Fruit fly (Drosophila melanogaster) whole organism, embryonic: Measurements from ENCODE around the gene CG11668.

Source experiments
- CG10274 ChIP-seq: fragments of 200-800 bp; sonication (Bioruptor generic); optimal IDR thresholded peaks from 3 replicates; lab custom pipeline; 2017; ENCODE audit warnings: missing biosample characterization, mild to moderate bottlenecking, missing genetic modification characterization
- CG11504 ChIP-seq: fragments of 200-800 bp; sonication (Bioruptor generic); optimal IDR thresholded peaks from 3 replicates; lab custom pipeline; 2019; ENCODE audit warnings: missing biosample characterization, mild to moderate bottlenecking, missing genetic modification characterization, moderate library complexity
- CG12104 ChIP-seq: fragments of 200-800 bp; sonication (Bioruptor generic); optimal IDR thresholded peaks from 3 replicates; lab custom pipeline; 2016; ENCODE audit warnings: missing biosample characterization, missing genetic modification characterization
- CG13287 ChIP-seq: fragments of 200-800 bp; sonication (Bioruptor generic); IDR thresholded peaks from 2 replicates; pipeline ENCODE4 v1.3.6; 2022; ENCODE audit warnings: missing biosample characterization, missing genetic modification characterization; ENCODE audit not compliant: partially characterized antibody
- CG13624 ChIP-seq: fragments of 200-800 bp; sonication (Bioruptor generic); optimal IDR thresholded peaks from 2 replicates; lab custom pipeline; 2016; ENCODE audit warnings: missing biosample characterization, missing genetic modification characterization
- CG16815 ChIP-seq: fragments of 200-800 bp; sonication (Bioruptor generic); optimal IDR thresholded peaks from 3 replicates; lab custom pipeline; 2017; ENCODE audit warnings: missing biosample characterization, mild to moderate bottlenecking, missing genetic modification characterization
- CG17361 ChIP-seq: fragments of 200-800 bp; sonication (Bioruptor generic); IDR thresholded peaks from 3 replicates; pipeline ENCODE4 v1.3.6; 2022; ENCODE audit warnings: missing biosample characterization, missing genetic modification characterization
- CG17802 ChIP-seq: fragments of 200-800 bp; sonication (Bioruptor generic); optimal IDR thresholded peaks from 2 replicates; lab custom pipeline; 2018; ENCODE audit warnings: missing biosample characterization, mild to moderate bottlenecking, missing genetic modification characterization, moderate library complexity
- CG18476 ChIP-seq: fragments of 200-800 bp; sonication (Bioruptor generic); optimal IDR thresholded peaks from 2 replicates; lab custom pipeline; 2016; ENCODE audit warnings: missing biosample characterization, mild to moderate bottlenecking, missing genetic modification characterization
- CG18764 ChIP-seq: fragments of 200-800 bp; sonication (Bioruptor generic); optimal IDR thresholded peaks from 3 replicates; lab custom pipeline; 2016; ENCODE audit warnings: missing biosample characterization, missing genetic modification characterization
- CG2120 ChIP-seq: fragments of 200-800 bp; sonication (Bioruptor generic); optimal IDR thresholded peaks from 3 replicates; lab custom pipeline; 2016; ENCODE audit warnings: missing biosample characterization, missing genetic modification characterization
- CG30403 ChIP-seq: fragments of 200-800 bp; sonication (Bioruptor generic); optimal IDR thresholded peaks from 3 replicates; lab custom pipeline; 2016; ENCODE audit warnings: missing biosample characterization, missing genetic modification characterization
- CG32532 ChIP-seq: fragments of 200-800 bp; sonication (Bioruptor generic); IDR thresholded peaks from 2 replicates; pipeline ENCODE4 v1.3.6; 2022; ENCODE audit warnings: missing biosample characterization, missing genetic modification characterization
- CG32772 ChIP-seq: fragments of 200-800 bp; sonication (Bioruptor generic); IDR thresholded peaks from 2 replicates; pipeline ENCODE4 v1.3.6; 2022; ENCODE audit warnings: missing biosample characterization, missing genetic modification characterization
- CG34224 ChIP-seq: fragments of 200-800 bp; sonication (Bioruptor generic); IDR thresholded peaks from 3 replicates; pipeline ENCODE4 v1.3.6; 2022; ENCODE audit warnings: missing biosample characterization, missing genetic modification characterization; ENCODE audit not compliant: partially characterized antibody
- CG4424 ChIP-seq: fragments of 200-800 bp; sonication (Bioruptor generic); optimal IDR thresholded peaks from 3 replicates; lab custom pipeline; 2016; ENCODE audit warnings: missing biosample characterization, missing genetic modification characterization
- CG6254 ChIP-seq: fragments of 200-800 bp; sonication (Bioruptor generic); optimal IDR thresholded peaks from 3 replicates; lab custom pipeline; 2017; ENCODE audit warnings: mild to moderate bottlenecking, missing biosample characterization, missing genetic modification reagents, missing genetic modification characterization
- CG7372 ChIP-seq: fragments of 200-800 bp; sonication (Bioruptor generic); IDR thresholded peaks from 2 replicates; pipeline ENCODE4 v1.3.6; 2022; ENCODE audit warnings: missing biosample characterization, missing genetic modification characterization
- CG8290 ChIP-seq, 3 experiments: fragments of 200-800 bp; sonication (Bioruptor generic); optimal IDR thresholded peaks; 2 replicates each; lab custom pipeline; 2016 to 2019; ENCODE audit warnings: missing biosample characterization in 3 of 3, missing genetic modification characterization in 3 of 3, mild to moderate bottlenecking in 2 of 3, moderate library complexity in 1 of 3
- CG8359 ChIP-seq: fragments of 200-800 bp; sonication (Bioruptor generic); optimal IDR thresholded peaks from 2 replicates; lab custom pipeline; 2017; ENCODE audit warnings: missing biosample characterization, mild to moderate bottlenecking, missing genetic modification characterization, borderline replicate concordance
- D ChIP-seq, 2 experiments: fragments of 200-800 bp in 1 of 2; fragments of >200 bp in 1 of 2; sonication (Bioruptor generic) in 1 of 2; optimal IDR thresholded peaks; 2 replicates in 1 of 2; 3 replicates in 1 of 2; lab custom pipeline; 2017; ENCODE audit warnings: mild to moderate bottlenecking in 1 of 2, missing biosample characterization in 1 of 2, missing genetic modification characterization in 1 of 2, missing genetic modification reagents in 1 of 2
- GATAe ChIP-seq: fragments of 200-800 bp; sonication (Bioruptor generic); conservative IDR thresholded peaks from 2 replicates; pipeline ENCODE4 v1.3.6; 2022; ENCODE audit warnings: missing biosample characterization, missing genetic modification characterization
- H15 ChIP-seq: fragments of 200-800 bp; sonication (Bioruptor generic); IDR thresholded peaks from 3 replicates; pipeline ENCODE4 v1.3.6; 2022; ENCODE audit warnings: missing biosample characterization, missing genetic modification characterization
- H2.0 ChIP-seq: fragments of 200-800 bp; sonication (Bioruptor generic); IDR thresholded peaks from 2 replicates; pipeline ENCODE4 v1.3.6; 2022; ENCODE audit warnings: missing biosample characterization, missing genetic modification characterization
- HHEX ChIP-seq: fragments of 200-800 bp; sonication (Bioruptor generic); optimal IDR thresholded peaks from 3 replicates; lab custom pipeline; 2017; ENCODE audit warnings: missing biosample characterization, mild to moderate bottlenecking, missing genetic modification characterization, missing genetic modification reagents
- HmgD ChIP-seq: fragments of 200-800 bp; sonication (Bioruptor generic); optimal IDR thresholded peaks from 3 replicates; lab custom pipeline; 2016; ENCODE audit warnings: missing biosample characterization, missing genetic modification characterization
- NC2β ChIP-seq: fragments of 200-800 bp; sonication (Bioruptor generic); optimal IDR thresholded peaks from 2 replicates; lab custom pipeline; 2016; ENCODE audit warnings: missing biosample characterization, missing genetic modification characterization
- Sry-β ChIP-seq: fragments of 200-800 bp; sonication (Bioruptor generic); optimal IDR thresholded peaks from 2 replicates; lab custom pipeline; 2018; ENCODE audit warnings: missing biosample characterization, mild to moderate bottlenecking, missing genetic modification characterization, moderate library complexity
- Ssrp ChIP-seq: fragments of 200-800 bp; sonication (Bioruptor generic); optimal IDR thresholded peaks from 2 replicates; lab custom pipeline; 2018; ENCODE audit warnings: missing biosample characterization, mild to moderate bottlenecking, missing genetic modification characterization, moderate library complexity
- Xbp1 ChIP-seq: fragments of 200-800 bp; sonication (Bioruptor generic); optimal IDR thresholded peaks from 3 replicates; lab custom pipeline; 2016; ENCODE audit warnings: missing biosample characterization, mild to moderate bottlenecking, missing genetic modification characterization
- bbx ChIP-seq: fragments of 200-800 bp; sonication (Bioruptor generic); IDR thresholded peaks from 2 replicates; pipeline ENCODE4 v1.3.6; 2022; ENCODE audit warnings: missing biosample characterization, missing genetic modification characterization; ENCODE audit not compliant: partially characterized antibody
- chif ChIP-seq, 2 experiments: fragments of 200-800 bp; sonication (Bioruptor generic); optimal IDR thresholded peaks; 3 replicates each; lab custom pipeline; 2016; ENCODE audit warnings: missing biosample characterization in 2 of 2, missing genetic modification characterization in 2 of 2
- chinmo ChIP-seq: fragments of 200-800 bp; sonication (Bioruptor generic); IDR thresholded peaks from 4 replicates; pipeline ENCODE4 v1.3.6; 2022; ENCODE audit warnings: missing biosample characterization, missing genetic modification characterization; ENCODE audit not compliant: partially characterized antibody
- dan ChIP-seq: fragments of 200-800 bp; sonication (Bioruptor generic); IDR thresholded peaks from 2 replicates; pipeline ENCODE4 v1.3.6; 2022; ENCODE audit warnings: missing biosample characterization, missing genetic modification characterization
- exex ChIP-seq: fragments of 200-800 bp; sonication (Bioruptor generic); optimal IDR thresholded peaks from 4 replicates; lab custom pipeline; 2018; ENCODE audit warnings: missing biosample characterization, mild to moderate bottlenecking, missing genetic modification characterization, moderate library complexity
- gem ChIP-seq: fragments of 200-800 bp; sonication (Bioruptor generic); optimal IDR thresholded peaks from 2 replicates; lab custom pipeline; 2019; ENCODE audit warnings: missing biosample characterization, mild to moderate bottlenecking, missing genetic modification characterization, moderate library complexity
- hbn ChIP-seq: fragments of 200-800 bp; sonication (Bioruptor generic); IDR thresholded peaks from 2 replicates; pipeline ENCODE4 v1.3.6; 2022; ENCODE audit warnings: missing biosample characterization, missing genetic modification characterization; ENCODE audit not compliant: partially characterized antibody
- hkb ChIP-seq, 2 experiments: fragments of 200-800 bp in 1 of 2; fragments of >200 bp in 1 of 2; sonication (Bioruptor generic) in 1 of 2; IDR thresholded peaks in 1 of 2; optimal IDR thresholded peaks in 1 of 2; 2 replicates each; pipeline versions ENCODE4 v1.3.6 to Lab custom; 2017 to 2022; ENCODE audit warnings: missing biosample characterization in 1 of 2, missing genetic modification characterization in 1 of 2
- nau ChIP-seq: fragments of 200-800 bp; sonication (Bioruptor generic); optimal IDR thresholded peaks from 3 replicates; lab custom pipeline; 2017; ENCODE audit warnings: missing biosample characterization, mild to moderate bottlenecking, missing genetic modification characterization, missing genetic modification reagents
- nom ChIP-seq: fragments of 200-800 bp; sonication (Bioruptor generic); optimal IDR thresholded peaks from 2 replicates; lab custom pipeline; 2017; ENCODE audit warnings: missing biosample characterization, missing genetic modification characterization, mild to moderate bottlenecking, moderate library complexity, missing genetic modification reagents
- so ChIP-seq: fragments of 200-800 bp; sonication (Bioruptor generic); IDR thresholded peaks from 3 replicates; pipeline ENCODE4 v1.3.6; 2022; ENCODE audit warnings: missing biosample characterization, missing genetic modification characterization
- sqz ChIP-seq: fragments of 200-800 bp; sonication (Bioruptor generic); optimal IDR thresholded peaks from 3 replicates; lab custom pipeline; 2018; ENCODE audit warnings: missing biosample characterization, mild to moderate bottlenecking, missing genetic modification characterization
- tap ChIP-seq: fragments of 200-800 bp; optimal IDR thresholded peaks from 3 replicates; lab custom pipeline; 2019; ENCODE audit warnings: missing biosample characterization, mild to moderate bottlenecking, missing genetic modification characterization, moderate library complexity
- tll ChIP-seq, 2 experiments: fragments of 200-800 bp in 1 of 2; fragments of >200 bp in 1 of 2; sonication (Bioruptor generic) in 1 of 2; optimal IDR thresholded peaks; 2 replicates each; lab custom pipeline; 2017 to 2019; ENCODE audit warnings: missing biosample characterization in 2 of 2, missing genetic modification characterization in 2 of 2, mild to moderate bottlenecking in 1 of 2, moderate library complexity in 1 of 2
- unpg ChIP-seq: fragments of 200-800 bp; sonication (Bioruptor generic); optimal IDR thresholded peaks from 3 replicates; lab custom pipeline; 2018; ENCODE audit warnings: missing biosample characterization, mild to moderate bottlenecking, missing genetic modification characterization, moderate library complexity

Gene CG11668

dm6 chr3R:13015811-13016766, 22.1 kb upstream of the CG11668 start (continued):
- 0 out of 3 replicates have a peak, but pooled peaks have one; percentile 12 for TF ChIP-seq CG17361 (GFP tag; lab: Robert Waterston, UW)
- peak; percentile 32; the same call in 1 of the 2 replicates for TF ChIP-seq CG32772
- TF ChIP-seq CG7372, result no peak
- TF ChIP-seq HmgD, result peak; percentile 2
- peak; percentile 28 for TF ChIP-seq CG30403 (GFP tag; lab: Kevin White, UChicago)
- TF ChIP-seq CG11504 (tag; lab: Kevin White, UChicago), result no peak
- TF ChIP-seq CG32532 (GFP tag; lab: Robert Waterston, UW), result peak; percentile 55
- peak in 1 of 2 experiments; percentile 27 for TF ChIP-seq chif (GFP tag; optimal IDR thresholded peaks at IDR 0.05; lab: Kevin White, UChicago)
- TF ChIP-seq CG10274 (GFP tag; lab: Kevin White, UChicago), result no peak
- peak; percentile 70 for TF ChIP-seq exex
- no peak for TF ChIP-seq tll (GFP tag; optimal IDR thresholded peaks at IDR 0.05; lab: Kevin White, UChicago)
- peak; percentile 9; the same call in 1 of the 2 replicates for TF ChIP-seq bbx
- TF ChIP-seq CG18476 (GFP tag; lab: Kevin White, UChicago), result no peak
- no peak for TF ChIP-seq hkb (optimal IDR thresholded peaks at IDR 0.05; lab: Kevin White, UChicago)
- TF ChIP-seq hkb (GFP tag; IDR thresholded peaks at IDR 0.05; lab: Robert Waterston, UW), result no peak
- no peak for TF ChIP-seq dan (GFP tag; lab: Robert Waterston, UW)
- no peak for TF ChIP-seq CG34224
- no peak for TF ChIP-seq H15 (GFP tag; lab: Robert Waterston, UW)
- peak; percentile 22 for TF ChIP-seq gem
- peak; percentile 61 for TF ChIP-seq sqz (GFP tag; lab: Kevin White, UChicago)
- TF ChIP-seq Ssrp (tag; lab: Kevin White, UChicago), result no peak
- TF ChIP-seq CG2120, result peak; percentile 59
- 0 out of 3 replicates have a peak, but pooled peaks have one; percentile 7 for TF ChIP-seq so (GFP tag; lab: Robert Waterston, UW)
- no peak for TF ChIP-seq HHEX
- TF ChIP-seq tap (tag; lab: Kevin White, UChicago), result no peak
- peak; percentile 64; the same call in 2 of the 4 replicates for TF ChIP-seq chinmo
- no peak for TF ChIP-seq Xbp1 (GFP tag; lab: Kevin White, UChicago)
- TF ChIP-seq CG13287 (GFP tag; lab: Robert Waterston, UW), result no peak; the same call in 1 of the 2 replicates
- TF ChIP-seq CG8359 (GFP tag; lab: Kevin White, UChicago), result no peak
- no peak for TF ChIP-seq CG6254 (GFP tag; lab: Kevin White, UChicago)
- TF ChIP-seq hbn (GFP tag; lab: Robert Waterston, UW), result no peak
- TF ChIP-seq D (optimal IDR thresholded peaks at IDR 0.05; lab: Kevin White, UChicago), result no peak
- TF ChIP-seq D (GFP tag; optimal IDR thresholded peaks at IDR 0.05; lab: Kevin White, UChicago), result no peak
- peak; percentile 18; the same call in 1 of the 2 replicates for TF ChIP-seq GATAe
- no peak for TF ChIP-seq NC2β
- no peak for TF ChIP-seq CG13624
- TF ChIP-seq CG18764, result no peak
- peak; percentile 68 for TF ChIP-seq nom (GFP tag; lab: Kevin White, UChicago)
- TF ChIP-seq CG16815 (GFP tag; lab: Kevin White, UChicago), result no peak
- TF ChIP-seq nau, result no peak
- TF ChIP-seq H2.0 (GFP tag; lab: Robert Waterston, UW), result no peak
- peak; percentile 91 for TF ChIP-seq Sry-β
- TF ChIP-seq CG4424 (GFP tag; lab: Kevin White, UChicago), result no peak
- no peak for TF ChIP-seq unpg (GFP tag; lab: Kevin White, UChicago)
- no peak for TF ChIP-seq CG12104
- TF ChIP-seq CG8290 (GFP tag; optimal IDR thresholded peaks at IDR 0.05; lab: Kevin White, UChicago), result no peak
- TF ChIP-seq CG8290 (tag; optimal IDR thresholded peaks at IDR 0.05; lab: Kevin White, UChicago), result peak in 1 of 2 experiments; percentile 35
- no peak for TF ChIP-seq CG17802 (tag; lab: Kevin White, UChicago)
